Fruit fly (Drosophila melanogaster): ENCODE data around the gene Rab6.

The Rab6 gene

DNA sequence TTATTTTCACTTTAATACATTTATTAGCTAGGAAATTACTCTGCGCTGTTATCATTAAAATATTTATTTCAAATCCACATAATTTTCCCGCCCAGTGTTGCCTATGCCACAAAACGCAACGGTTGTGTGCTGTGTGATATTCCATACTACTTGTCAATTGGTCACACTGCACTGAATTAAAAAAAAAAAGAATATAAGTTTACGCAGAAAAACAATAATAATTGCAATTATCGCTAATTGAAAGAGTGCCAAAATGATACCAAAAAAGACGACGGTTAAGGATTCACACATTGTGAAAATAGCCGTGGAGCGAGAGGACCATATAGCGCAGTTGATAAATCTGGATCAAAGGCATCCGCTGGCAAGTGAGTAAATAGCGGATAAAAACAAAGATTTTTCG, 11.2 kb downstream of the Rab6 start, which contains the start of gene Ced-12:
TSS of gene Ced-12 (plus strand) at position 141 of the 400 bp plus-strand sequence.
- TF ChIP-seq CG4496 (GFP tag; IDR thresholded peaks at IDR 0.05) (peak; percentile 52; the same call in 1 of the 3 replicates), CG10348 (GFP tag; IDR thresholded peaks at IDR 0.05) (no peak), rn (GFP tag; IDR thresholded peaks at IDR 0.05) (0 out of 2 replicates have a peak, but pooled peaks have one; percentile 16)

DNA sequence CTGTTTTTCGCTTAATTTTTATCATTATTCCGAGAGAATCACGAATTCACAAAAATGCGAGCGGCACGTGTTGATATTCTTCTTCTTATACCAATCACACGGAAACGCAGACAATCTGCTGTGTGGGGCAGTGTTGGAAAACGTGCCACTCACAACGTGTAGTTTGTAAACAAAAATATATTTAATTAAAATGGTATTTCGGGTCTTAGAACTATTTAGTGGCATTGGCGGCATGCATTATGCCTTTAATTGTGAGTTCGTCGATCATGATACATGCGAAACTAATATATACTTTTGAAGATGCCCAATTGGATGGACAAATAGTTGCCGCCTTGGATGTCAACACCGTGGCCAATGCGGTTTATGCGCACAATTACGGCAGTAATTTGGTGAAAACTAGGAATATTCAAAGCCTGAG, 12.5 kb downstream of the Rab6 start, which contains the start of the genes CG6712 and Mt2:
TSS of gene CG6712 (minus strand) at position 116 of the 418 bp plus-strand sequence.
TSS of gene Mt2 (plus strand) at position 130 of the 418 bp plus-strand sequence.
- TF ChIP-seq Pif1A (GFP tag; optimal IDR thresholded peaks at IDR 0.05) (no peak), EcR (GFP tag; optimal IDR thresholded peaks at IDR 0.05) (no peak), Pif1B (GFP tag; optimal IDR thresholded peaks at IDR 0.05) (no peak), CG4496 (GFP tag; IDR thresholded peaks at IDR 0.05) (no peak), CG34367 (tag; optimal IDR thresholded peaks at IDR 0.05) (no peak), CG32121 (GFP tag; IDR thresholded peaks at IDR 0.05) (no peak), CG14655 (GFP tag; optimal IDR thresholded peaks at IDR 0.05) (no peak), CG12605 (GFP tag; IDR thresholded peaks at IDR 0.05) (no peak), Snoo (tag; optimal IDR thresholded peaks at IDR 0.05) (no peak), gl (tag; optimal IDR thresholded peaks at IDR 0.05) (no peak), CG8301 (tag; optimal IDR thresholded peaks at IDR 0.05) (no peak), CG10348 (GFP tag; IDR thresholded peaks at IDR 0.05) (no peak), D1 (tag; optimal IDR thresholded peaks at IDR 0.05) (no peak)

DNA sequence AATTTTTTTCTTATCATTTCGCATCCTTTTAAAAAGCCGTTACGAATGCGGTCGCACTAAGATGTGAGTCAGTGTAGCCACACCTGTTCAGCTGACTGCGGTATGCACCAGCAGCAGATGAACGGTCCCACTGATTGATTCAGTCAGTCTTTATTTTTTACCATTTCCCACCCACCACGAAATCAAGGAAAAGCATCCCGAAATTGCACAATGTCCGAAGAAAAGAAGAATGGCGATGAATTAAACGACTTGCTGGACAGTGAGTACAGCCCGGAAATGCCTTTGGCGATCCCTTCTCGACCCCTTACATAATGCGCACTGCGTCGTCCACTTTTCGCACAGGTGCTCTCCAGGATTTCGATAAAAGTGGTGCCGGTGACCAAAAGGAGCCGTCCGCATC, 15.3 kb downstream of the Rab6 start:
- no peak for TF ChIP-seq Pif1A (GFP tag; optimal IDR thresholded peaks at IDR 0.05)
- no peak for TF ChIP-seq CG13204 (GFP tag; optimal IDR thresholded peaks at IDR 0.05)
- TF ChIP-seq CG12605 (GFP tag; IDR thresholded peaks at IDR 0.05), result no peak
- no peak for TF ChIP-seq CG9948 (tag; optimal IDR thresholded peaks at IDR 0.05)
- TF ChIP-seq Pif1B (GFP tag; optimal IDR thresholded peaks at IDR 0.05), result no peak

DNA sequence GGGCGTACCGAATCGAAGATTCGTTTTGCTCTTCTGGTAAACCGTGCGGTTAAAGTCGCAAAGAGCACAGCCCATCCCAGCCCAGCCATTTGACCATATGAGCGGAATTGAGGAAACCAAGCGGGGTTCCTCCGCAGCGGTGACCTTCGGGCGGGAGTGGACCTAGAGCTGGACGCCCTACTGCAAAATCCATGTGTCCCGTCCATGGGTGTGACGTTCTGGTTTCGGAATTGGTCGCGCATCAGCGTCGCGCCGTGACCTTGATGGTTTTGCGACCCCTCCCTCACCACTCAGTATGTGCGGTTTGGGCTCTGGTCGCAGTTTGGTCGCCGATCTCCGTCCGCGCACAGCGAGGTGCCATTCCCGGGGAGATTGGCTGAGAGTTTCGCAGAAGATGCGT, 16.2 kb downstream of the Rab6 start:
- TF ChIP-seq CG8301 (tag; optimal IDR thresholded peaks at IDR 0.05) (no peak), Snoo (tag; optimal IDR thresholded peaks at IDR 0.05) (no peak), Ets98B (GFP tag; IDR thresholded peaks at IDR 0.05) (no peak), CG14655 (GFP tag; optimal IDR thresholded peaks at IDR 0.05) (no peak), CG9948 (tag; optimal IDR thresholded peaks at IDR 0.05) (no peak), Pif1A (GFP tag; optimal IDR thresholded peaks at IDR 0.05) (no peak), rn (GFP tag; IDR thresholded peaks at IDR 0.05) (no peak), CG34367 (tag; optimal IDR thresholded peaks at IDR 0.05) (no peak), CG8159 (tag; optimal IDR thresholded peaks at IDR 0.05) (no peak), CG15710 (tag; optimal IDR thresholded peaks at IDR 0.05) (no peak), D1 (tag; optimal IDR thresholded peaks at IDR 0.05) (no peak), CG10348 (GFP tag; IDR thresholded peaks at IDR 0.05) (no peak)

DNA sequence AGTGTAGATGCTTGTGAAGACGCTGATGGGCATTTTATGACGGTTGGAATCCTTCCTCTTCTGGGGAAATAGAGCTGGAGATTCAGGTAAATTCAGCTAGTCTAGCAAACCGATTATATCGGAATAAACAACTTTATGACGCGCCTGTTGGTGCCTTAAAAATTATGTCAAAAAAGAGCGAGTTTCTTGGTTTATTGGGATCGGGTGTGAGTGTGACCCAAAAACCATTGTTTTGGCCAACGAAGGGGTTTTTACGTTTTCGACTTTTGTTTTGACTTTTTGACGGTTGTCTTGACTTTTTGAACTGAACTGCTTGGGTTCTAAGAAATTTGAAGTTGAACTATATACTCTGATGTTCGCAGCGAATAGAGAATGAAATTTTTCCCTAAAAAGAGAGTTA, 16.9 kb downstream of the Rab6 start:
- no peak for TF ChIP-seq rn (GFP tag; IDR thresholded peaks at IDR 0.05)
- TF ChIP-seq D1 (tag; optimal IDR thresholded peaks at IDR 0.05), result no peak
- no peak for TF ChIP-seq Pif1B (GFP tag; optimal IDR thresholded peaks at IDR 0.05)
- no peak for TF ChIP-seq CG9948 (tag; optimal IDR thresholded peaks at IDR 0.05)
- no peak for TF ChIP-seq CG12605 (GFP tag; IDR thresholded peaks at IDR 0.05)
- no peak for TF ChIP-seq CG10348 (GFP tag; IDR thresholded peaks at IDR 0.05)
- TF ChIP-seq gl (tag; optimal IDR thresholded peaks at IDR 0.05), result no peak
- TF ChIP-seq CG8301 (tag; optimal IDR thresholded peaks at IDR 0.05), result no peak
- TF ChIP-seq Pif1A (GFP tag; optimal IDR thresholded peaks at IDR 0.05), result no peak
- TF ChIP-seq CG13204 (GFP tag; optimal IDR thresholded peaks at IDR 0.05), result no peak
- no peak for TF ChIP-seq CG14655 (GFP tag; optimal IDR thresholded peaks at IDR 0.05)
- no peak for TF ChIP-seq EcR (GFP tag; optimal IDR thresholded peaks at IDR 0.05)
- TF ChIP-seq CG15710 (tag; optimal IDR thresholded peaks at IDR 0.05), result no peak
- no peak for TF ChIP-seq Ets98B (GFP tag; IDR thresholded peaks at IDR 0.05)
- TF ChIP-seq CG8159 (tag; optimal IDR thresholded peaks at IDR 0.05), result no peak
- no peak for TF ChIP-seq Snoo (tag; optimal IDR thresholded peaks at IDR 0.05)
- no peak for TF ChIP-seq CG4496 (GFP tag; IDR thresholded peaks at IDR 0.05)
- no peak for TF ChIP-seq CG34367 (tag; optimal IDR thresholded peaks at IDR 0.05)
- no peak for TF ChIP-seq CG17806 (tag; optimal IDR thresholded peaks at IDR 0.05)

DNA sequence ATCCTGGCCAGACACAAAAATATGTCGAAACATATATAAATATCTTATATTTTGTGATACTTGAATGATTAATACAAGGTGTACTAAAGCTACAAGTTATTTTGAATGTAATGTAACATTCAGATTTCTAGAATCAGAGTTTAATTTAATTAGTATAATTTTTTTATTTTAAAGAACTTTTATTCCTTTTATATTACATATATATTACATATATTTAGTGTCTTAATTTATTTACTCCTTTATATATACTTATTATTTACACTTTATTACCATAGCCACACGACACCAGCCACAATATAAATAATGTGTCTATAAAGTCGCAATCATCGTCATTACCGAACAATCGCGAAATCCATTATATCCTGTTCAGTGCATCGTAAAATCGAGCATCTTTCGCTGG, 17.4 kb downstream of the Rab6 start, which contains the start of gene Pex19:
TSS of gene Pex19 (plus strand) at position 301 of the 400 bp plus-strand sequence.
- TF ChIP-seq CG10348 (GFP tag; IDR thresholded peaks at IDR 0.05) (no peak), rn (GFP tag; IDR thresholded peaks at IDR 0.05) (no peak), fd96Ca (GFP tag; IDR thresholded peaks at IDR 0.05) (no peak), CG8159 (tag; optimal IDR thresholded peaks at IDR 0.05) (no peak), CG13204 (GFP tag; optimal IDR thresholded peaks at IDR 0.05) (no peak), Pif1A (GFP tag; optimal IDR thresholded peaks at IDR 0.05) (no peak), Pif1B (GFP tag; optimal IDR thresholded peaks at IDR 0.05) (no peak), CG32121 (GFP tag; IDR thresholded peaks at IDR 0.05) (no peak)

DNA sequence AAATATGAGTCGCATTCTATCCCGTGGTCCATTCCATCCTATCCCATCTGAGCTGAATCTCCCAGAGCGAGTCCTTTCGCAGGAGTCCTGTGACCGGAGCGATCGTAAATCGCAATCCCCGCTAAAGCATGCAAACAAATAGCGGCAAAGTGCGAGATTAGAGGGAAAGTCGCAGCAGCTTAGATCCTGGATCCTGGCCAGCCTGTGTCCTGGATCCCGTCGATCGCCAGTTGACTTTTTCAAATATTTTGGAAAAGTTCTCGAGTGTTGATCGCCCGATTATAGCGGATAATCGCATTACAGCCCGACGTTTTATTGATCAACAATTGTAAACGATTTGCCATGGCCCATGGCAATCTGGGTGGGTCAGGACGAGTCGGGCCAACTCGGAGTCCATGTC, 19.8 kb downstream of the Rab6 start:
- TF ChIP-seq CG9948 (tag; optimal IDR thresholded peaks at IDR 0.05) (no peak), CG8159 (tag; optimal IDR thresholded peaks at IDR 0.05) (no peak), CG15710 (tag; optimal IDR thresholded peaks at IDR 0.05) (no peak), CG32121 (GFP tag; IDR thresholded peaks at IDR 0.05) (no peak), CG17806 (tag; optimal IDR thresholded peaks at IDR 0.05) (no peak), CG4496 (GFP tag; IDR thresholded peaks at IDR 0.05) (no peak), Snoo (tag; optimal IDR thresholded peaks at IDR 0.05) (no peak)
